Worm (Caenorhabditis elegans): ENCODE data around the gene R08D7.4.
A peak's percentile ranks its signal among the peaks of the same experiment; 100 is the strongest.

Gene R08D7.4

ce11 chrIII:9004658-9005057, 33.0 kb downstream of the R08D7.4 start (continued):
- TF ChIP-seq Y95B8A.8 (GFP tag; IDR thresholded peaks at IDR 0.05) (peak; percentile 74; the same call in 1 of the 2 replicates), zim-3 (tag; optimal IDR thresholded peaks at IDR 0.05) (no peak), ceh-40 (GFP tag; IDR thresholded peaks at IDR 0.05) (no peak), F22D6.2 (tag; optimal IDR thresholded peaks at IDR 0.05) (no peak), madf-3 (GFP tag; IDR thresholded peaks at IDR 0.05) (no peak), ceh-27 (GFP tag; optimal IDR thresholded peaks at IDR 0.05) (no peak), F57A8.1 (GFP tag; optimal IDR thresholded peaks at IDR 0.05) (no peak), athp-1 (tag; optimal IDR thresholded peaks at IDR 0.05) (no peak), F52B5.7 (tag; optimal IDR thresholded peaks at IDR 0.05) (peak; percentile 9), D2030.7 (GFP tag; IDR thresholded peaks at IDR 0.05) (no peak), ceh-79 (tag; optimal IDR thresholded peaks at IDR 0.05) (no peak), bed-1 (GFP tag; IDR thresholded peaks at IDR 0.05) (no peak), F23B12.7 (tag; optimal IDR thresholded peaks at IDR 0.05; ENCODE audit: insufficient read depth) (no peak), ama-1 (optimal IDR thresholded peaks at IDR 0.05) (no peak), ama-1 (GFP tag; optimal IDR thresholded peaks at IDR 0.05) (peak in 1 of 2 experiments; percentile 44), mes-4 (tag; optimal IDR thresholded peaks at IDR 0.05) (no peak), sdz-38 (tag; optimal IDR thresholded peaks at IDR 0.05) (no peak), snpc-4 (GFP tag; optimal IDR thresholded peaks at IDR 0.05) (no peak), snpc-4 (tag; optimal IDR thresholded peaks at IDR 0.05) (no peak), snpc-1.1 (tag; optimal IDR thresholded peaks at IDR 0.05; ENCODE audit: insufficient read depth) (no peak), lin-26 (GFP tag; IDR thresholded peaks at IDR 0.05) (no peak), ztf-22 (GFP tag; optimal IDR thresholded peaks at IDR 0.05) (no peak), nhr-80 (tag; optimal IDR thresholded peaks at IDR 0.05) (no peak), rpc-1 (optimal IDR thresholded peaks at IDR 0.05) (no peak), rpc-1 (tag; optimal IDR thresholded peaks at IDR 0.05) (no peak), Y53G8AR.9 (GFP tag; conservative IDR thresholded peaks at IDR 0.05) (0 out of 2 replicates have a peak, but pooled peaks have one; percentile 47), rec-8 (tag; optimal IDR thresholded peaks at IDR 0.05) (no peak), dpl-1 (GFP tag; optimal IDR thresholded peaks at IDR 0.05) (no peak), unc-130 (GFP tag; optimal IDR thresholded peaks at IDR 0.05) (peak; percentile 8), B0336.3 (GFP tag; IDR thresholded peaks at IDR 0.05) (peak; percentile 59; the same call in 1 of the 2 replicates), B0261.1 (tag; optimal IDR thresholded peaks at IDR 0.05) (no peak), chd-7 (tag; optimal IDR thresholded peaks at IDR 0.05) (no peak), ceh-58 (GFP tag; IDR thresholded peaks at IDR 0.05) (0 out of 2 replicates have a peak, but pooled peaks have one; percentile 76), F39B2.1 (GFP tag; IDR thresholded peaks at IDR 0.05) (no peak), ets-4 (GFP tag; optimal IDR thresholded peaks at IDR 0.05) (no peak), rcor-1 (GFP tag; IDR thresholded peaks at IDR 0.05) (no peak), zfh-2 (GFP tag; conservative IDR thresholded peaks at IDR 0.05) (no peak), ekl-4 (GFP tag; IDR thresholded peaks at IDR 0.05) (no peak), snpc-1.3 (tag; optimal IDR thresholded peaks at IDR 0.05; ENCODE audit: insufficient read depth) (no peak), unc-62 (GFP tag; optimal IDR thresholded peaks at IDR 0.05) (no peak), aptf-2 (GFP tag; conservative IDR thresholded peaks at IDR 0.05) (no peak), F55B11.4 (tag; optimal IDR thresholded peaks at IDR 0.05; ENCODE audit: borderline replicate concordance, insufficient read depth) (no peak), T26A5.8 (tag; optimal IDR thresholded peaks at IDR 0.05) (no peak), aptf-3 (GFP tag; IDR thresholded peaks at IDR 0.05) (no peak), lir-1 (GFP tag; conservative IDR thresholded peaks at IDR 0.05) (no peak), pbrm-1 (GFP tag; IDR thresholded peaks at IDR 0.05) (no peak), dpff-1 (tag; optimal IDR thresholded peaks at IDR 0.05) (no peak), egrh-3 (GFP tag; IDR thresholded peaks at IDR 0.05) (no peak), cebp-1 (GFP tag; IDR thresholded peaks at IDR 0.05) (no peak), cebp-1 (tag; optimal IDR thresholded peaks at IDR 0.05) (peak; percentile 29), efl-1 (GFP tag; optimal IDR thresholded peaks at IDR 0.05) (no peak)

All from whole organism, young adult.